Fruit fly (Drosophila melanogaster) S2 (cell line): Measurements from ENCODE around the gene Mnr.

Experiments used
- CG8478 ChIP-seq: fragments of >200 bp; optimal IDR thresholded peaks from 2 replicates; lab custom pipeline; 2018
- CTCF ChIP-seq, 2 experiments: fragments of >200 bp; optimal IDR thresholded peaks; 2 replicates each; lab custom pipeline; 2018

DNA sequence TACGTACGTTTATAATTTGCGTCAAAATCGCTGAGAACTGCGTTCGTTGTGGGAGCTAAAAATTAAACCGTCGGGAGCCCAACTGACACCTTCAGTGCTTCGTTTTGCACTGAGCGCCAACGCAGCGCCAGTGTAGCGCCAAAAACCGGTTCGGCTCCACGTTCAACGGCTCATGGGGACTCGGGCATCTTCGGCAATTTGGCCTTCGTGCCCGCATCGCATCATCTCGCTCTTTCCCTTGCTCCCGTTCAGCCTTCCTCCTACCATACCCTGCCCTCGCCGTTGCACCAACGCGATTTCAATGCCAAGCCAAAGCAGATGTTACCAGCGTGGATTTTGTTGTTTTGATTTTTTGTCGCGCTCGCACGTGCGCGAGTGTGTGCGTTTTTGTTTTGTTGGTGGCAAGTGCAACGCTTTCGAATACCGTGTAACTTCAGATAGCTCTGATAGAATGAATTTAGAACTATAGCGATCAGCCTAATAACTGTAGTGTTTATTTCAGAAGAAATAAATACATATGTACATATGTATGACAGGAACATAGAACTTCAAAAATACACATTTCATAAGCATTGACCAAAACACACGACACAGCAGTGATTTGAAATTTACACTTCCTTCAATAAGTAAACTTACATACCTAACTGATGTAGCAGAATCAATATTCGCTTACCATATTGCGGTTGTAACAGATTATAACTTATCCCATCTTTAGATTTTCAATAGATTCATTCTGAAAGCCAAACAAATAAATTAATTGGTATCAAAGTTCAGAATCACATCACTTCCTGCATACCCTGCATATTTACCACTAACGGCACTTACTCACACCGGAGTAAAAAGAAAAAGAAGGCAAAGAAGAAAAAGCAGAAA is at the start of gene Mnr:
- peak; percentile 23 for TF ChIP-seq CG8478 (lab: Kevin White, UChicago)
- no peak for TF ChIP-seq CTCF (optimal IDR thresholded peaks at IDR 0.05; lab: Kevin White, UChicago)
